Worm (Caenorhabditis elegans) whole organism, young adult: Measurements from ENCODE around the gene cest-26.

Experiments used
- B0019.2 ChIP-seq: fragments of 200-800 bp; sonication (Bioruptor generic); conservative IDR thresholded peaks from 2 replicates; pipeline ENCODE4 v1.3.6; 2022; ENCODE audit warnings: missing genetic modification reagents, missing genetic modification characterization, missing compliant biosample characterization
- B0035.1 ChIP-seq: sonication (generic microtip); optimal IDR thresholded peaks from 2 replicates; lab custom pipeline; 2016; ENCODE audit warnings: missing genetic modification characterization, mild to moderate bottlenecking, missing compliant biosample characterization, missing genotype, missing genetic modification reagents
- F22D6.2 ChIP-seq: sonication (generic microtip); optimal IDR thresholded peaks from 2 replicates; lab custom pipeline; 2016; ENCODE audit warnings: mild to moderate bottlenecking, missing genetic modification characterization, missing compliant biosample characterization
- F23B12.7 ChIP-seq: sonication (generic microtip); optimal IDR thresholded peaks from 2 replicates; lab custom pipeline; 2017; ENCODE audit warnings: missing genetic modification characterization, mild to moderate bottlenecking, missing compliant biosample characterization, antibody characterized with exemption, moderate library complexity; ENCODE audit not compliant: insufficient read depth
- F33H1.4 ChIP-seq: fragments of 200-800 bp; sonication (Bioruptor generic); IDR thresholded peaks from 2 replicates; pipeline ENCODE4 v1.3.6; 2022; ENCODE audit warnings: missing genetic modification reagents, missing genetic modification characterization, missing compliant biosample characterization
- F37B4.10 ChIP-seq: fragments of 200-800 bp; sonication (Bioruptor generic); IDR thresholded peaks from 2 replicates; pipeline ENCODE4 v1.3.6; 2022; ENCODE audit warnings: missing genetic modification characterization, missing compliant biosample characterization
- F57A8.1 ChIP-seq: fragments of 200-800 bp; sonication (Bioruptor generic); optimal IDR thresholded peaks from 2 replicates; lab custom pipeline; 2018; ENCODE audit warnings: mild to moderate bottlenecking, missing genetic modification characterization, moderate library complexity, missing compliant biosample characterization
- F57C9.4 ChIP-seq: sonication (generic microtip); optimal IDR thresholded peaks from 2 replicates; lab custom pipeline; 2017; ENCODE audit warnings: mild to moderate bottlenecking, missing genetic modification characterization, missing compliant biosample characterization
- K11D2.4 ChIP-seq: fragments of 200-800 bp; sonication (Bioruptor generic); IDR thresholded peaks from 2 replicates; pipeline ENCODE4 v1.3.6; 2022; ENCODE audit warnings: missing genetic modification reagents, missing genetic modification characterization, missing compliant biosample characterization
- K12H6.12 ChIP-seq: fragments of 200-800 bp; sonication (Bioruptor generic); optimal IDR thresholded peaks from 2 replicates; lab custom pipeline; 2018; ENCODE audit warnings: mild to moderate bottlenecking, missing genetic modification characterization, missing compliant biosample characterization
- Y53F4B.3 ChIP-seq: fragments of 200-800 bp; sonication (Bioruptor generic); IDR thresholded peaks from 2 replicates; pipeline ENCODE4 v1.3.6; 2022; ENCODE audit warnings: missing genetic modification reagents, missing genetic modification characterization, missing compliant biosample characterization
- atf-7 ChIP-seq: sonication (generic microtip); optimal IDR thresholded peaks from 2 replicates; lab custom pipeline; 2017; ENCODE audit warnings: mild to moderate bottlenecking, missing genetic modification characterization, missing compliant biosample characterization
- athp-1 ChIP-seq: sonication (generic microtip); optimal IDR thresholded peaks from 2 replicates; lab custom pipeline; 2017; ENCODE audit warnings: mild to moderate bottlenecking, missing genetic modification characterization, missing compliant biosample characterization
- bed-2 ChIP-seq: fragments of 200-800 bp; sonication (Bioruptor generic); IDR thresholded peaks from 2 replicates; pipeline ENCODE4 v1.3.6; 2022; ENCODE audit warnings: missing genetic modification reagents, missing genetic modification characterization, missing compliant biosample characterization
- ceh-100 ChIP-seq: fragments of 200-800 bp; sonication (Bioruptor generic); IDR thresholded peaks from 2 replicates; pipeline ENCODE4 v1.3.6; 2022; ENCODE audit warnings: missing genetic modification reagents, missing genetic modification characterization, missing compliant biosample characterization
- ceh-27 ChIP-seq: fragments of 200-800 bp; sonication (Bioruptor generic); optimal IDR thresholded peaks from 2 replicates; lab custom pipeline; 2018; ENCODE audit warnings: mild to moderate bottlenecking, missing genetic modification characterization, moderate library complexity, missing compliant biosample characterization
- ceh-40 ChIP-seq: fragments of 200-800 bp; sonication (Bioruptor generic); IDR thresholded peaks from 2 replicates; pipeline ENCODE4 v1.3.6; 2022; ENCODE audit warnings: missing genetic modification characterization, missing compliant biosample characterization
- ceh-91 ChIP-seq: fragments of 200-800 bp; sonication (Bioruptor generic); IDR thresholded peaks from 2 replicates; pipeline ENCODE4 v1.3.6; 2022; ENCODE audit warnings: missing genetic modification reagents, missing genetic modification characterization, missing compliant biosample characterization
- dox-1 ChIP-seq: fragments of 200-800 bp; sonication (Bioruptor generic); IDR thresholded peaks from 2 replicates; pipeline ENCODE4 v1.3.6; 2022; ENCODE audit warnings: missing genetic modification reagents, missing genetic modification characterization, missing compliant biosample characterization
- dpl-1 ChIP-seq: fragments of 150-350 bp; optimal IDR thresholded peaks from 2 replicates; lab custom pipeline; 2014; ENCODE audit warnings: missing biosample characterization, missing genetic modification reagents, missing genetic modification characterization
- egl-18 ChIP-seq: fragments of 200-800 bp; sonication (Bioruptor generic); IDR thresholded peaks from 2 replicates; pipeline ENCODE4 v1.3.6; 2022; ENCODE audit warnings: missing genetic modification reagents, missing genetic modification characterization, missing compliant biosample characterization
- gei-17 ChIP-seq: fragments of 200-800 bp; sonication (Bioruptor generic); optimal IDR thresholded peaks from 2 replicates; lab custom pipeline; 2018; ENCODE audit warnings: mild to moderate bottlenecking, missing genetic modification characterization, missing compliant biosample characterization
- him-1 ChIP-seq: sonication (generic microtip); optimal IDR thresholded peaks from 2 replicates; lab custom pipeline; 2016; ENCODE audit warnings: missing genotype, missing genetic modification reagents, missing genetic modification characterization, missing compliant biosample characterization
- hlh-26 ChIP-seq: fragments of 200-800 bp; sonication (Bioruptor generic); conservative IDR thresholded peaks from 2 replicates; pipeline ENCODE4 v1.3.6; 2022; ENCODE audit warnings: missing genetic modification reagents, missing genetic modification characterization, missing compliant biosample characterization
- hmg-1.2 ChIP-seq: fragments of 200-800 bp; sonication (Bioruptor generic); IDR thresholded peaks from 2 replicates; pipeline ENCODE4 v1.3.6; 2022; ENCODE audit warnings: missing genetic modification reagents, missing genetic modification characterization, missing compliant biosample characterization
- hrde-1 ChIP-seq: sonication (generic microtip); optimal IDR thresholded peaks from 2 replicates; lab custom pipeline; 2016; ENCODE audit warnings: missing genetic modification characterization, mild to moderate bottlenecking, missing compliant biosample characterization, moderate library complexity, missing genotype, missing genetic modification reagents, borderline replicate concordance
- lin-40 ChIP-seq: sonication (generic microtip); optimal IDR thresholded peaks from 2 replicates; lab custom pipeline; 2016; ENCODE audit warnings: missing genetic modification characterization, mild to moderate bottlenecking, missing compliant biosample characterization, missing genotype, missing genetic modification reagents
- madf-10 ChIP-seq: sonication (generic microtip); optimal IDR thresholded peaks from 2 replicates; lab custom pipeline; 2016; ENCODE audit warnings: mild to moderate bottlenecking, missing genetic modification characterization, missing compliant biosample characterization
- madf-3 ChIP-seq: fragments of 200-800 bp; sonication (Bioruptor generic); IDR thresholded peaks from 2 replicates; pipeline ENCODE4 v1.3.6; 2022; ENCODE audit warnings: missing genetic modification reagents, missing genetic modification characterization, missing compliant biosample characterization
- madf-6 ChIP-seq: fragments of 200-800 bp; sonication (Bioruptor generic); IDR thresholded peaks from 2 replicates; pipeline ENCODE4 v1.3.6; 2022; ENCODE audit warnings: missing genetic modification reagents, missing genetic modification characterization, missing compliant biosample characterization
- mxl-1 ChIP-seq: sonication (generic microtip); optimal IDR thresholded peaks from 2 replicates; lab custom pipeline; 2016; ENCODE audit warnings: missing genetic modification characterization, missing compliant biosample characterization
- nhr-90 ChIP-seq: sonication (generic microtip); optimal IDR thresholded peaks from 2 replicates; lab custom pipeline; 2016; ENCODE audit warnings: missing genotype, mild to moderate bottlenecking, missing genetic modification characterization, missing compliant biosample characterization
- pbrm-1 ChIP-seq: fragments of 200-800 bp; sonication (Bioruptor generic); IDR thresholded peaks from 2 replicates; pipeline ENCODE4 v1.3.6; 2022; ENCODE audit warnings: missing genetic modification reagents, missing genetic modification characterization, missing compliant biosample characterization
- rcor-1 ChIP-seq: fragments of 200-800 bp; sonication (Bioruptor generic); IDR thresholded peaks from 2 replicates; pipeline ENCODE4 v1.3.6; 2022; ENCODE audit warnings: missing genetic modification reagents, missing genetic modification characterization, missing compliant biosample characterization
- sdz-38 ChIP-seq: sonication (generic microtip); optimal IDR thresholded peaks from 2 replicates; lab custom pipeline; 2016; ENCODE audit warnings: missing genotype, missing genetic modification characterization, missing compliant biosample characterization
- unc-130 ChIP-seq: sonication (generic microtip); optimal IDR thresholded peaks from 2 replicates; lab custom pipeline; 2016; ENCODE audit warnings: missing genetic modification reagents, missing genetic modification characterization, missing compliant biosample characterization
- zim-3 ChIP-seq: sonication (generic microtip); optimal IDR thresholded peaks from 2 replicates; lab custom pipeline; 2017; ENCODE audit warnings: mild to moderate bottlenecking, missing genetic modification characterization, moderate library complexity, missing compliant biosample characterization
- ztf-22 ChIP-seq: fragments of 200-800 bp; sonication (Bioruptor generic); optimal IDR thresholded peaks from 2 replicates; lab custom pipeline; 2018; ENCODE audit warnings: mild to moderate bottlenecking, missing genetic modification characterization, moderate library complexity, missing compliant biosample characterization
- ztf-28 ChIP-seq: fragments of 200-800 bp; sonication (Bioruptor generic); IDR thresholded peaks from 2 replicates; pipeline ENCODE4 v1.3.6; 2022; ENCODE audit warnings: missing genetic modification reagents, missing genetic modification characterization, missing compliant biosample characterization

Gene cest-26

ce11 chrX:4457853-4458322, 20.4 kb upstream of the cest-26 start, which contains the start of gene aps-2 (continued):
- TF ChIP-seq F22D6.2 (tag; lab: Kevin White, UChicago) (no peak), madf-3 (no peak), gei-17 (no peak), pbrm-1 (GFP tag; lab: Robert Waterston, UW) (no peak), dpl-1 (no peak), Y53F4B.3 (GFP tag; lab: Robert Waterston, UW) (no peak), athp-1 (tag; lab: Kevin White, UChicago) (no peak), lin-40 (no peak), atf-7 (tag; lab: Kevin White, UChicago) (no peak), zim-3 (tag; lab: Kevin White, UChicago) (no peak), F37B4.10 (GFP tag; lab: Robert Waterston, UW) (no peak), sdz-38 (no peak), dox-1 (GFP tag; lab: Robert Waterston, UW) (peak; percentile 49; the same call in 1 of the 2 replicates), hmg-1.2 (GFP tag; lab: Robert Waterston, UW) (peak; percentile 65; the same call in 1 of the 2 replicates), hrde-1 (tag; lab: Kevin White, UChicago) (no peak), ceh-91 (GFP tag; lab: Robert Waterston, UW) (no peak), F33H1.4 (GFP tag; lab: Robert Waterston, UW) (peak; percentile 53), ceh-40 (no peak), F23B12.7 (tag; lab: Kevin White, UChicago) (no peak), ceh-100 (GFP tag; lab: Robert Waterston, UW) (no peak), unc-130 (GFP tag; lab: Kevin White, UChicago) (no peak), bed-2 (GFP tag; lab: Robert Waterston, UW) (no peak), madf-6 (GFP tag; lab: Robert Waterston, UW) (no peak), him-1 (tag; lab: Kevin White, UChicago) (no peak), K11D2.4 (GFP tag; lab: Robert Waterston, UW) (no peak), nhr-90 (tag; lab: Kevin White, UChicago) (no peak), ceh-27 (GFP tag; lab: Kevin White, UChicago) (no peak)

- TF ChIP-seq unc-130 (GFP tag; lab: Kevin White, UChicago) (no peak), sdz-38 (no peak), rcor-1 (GFP tag; lab: Robert Waterston, UW) (no peak), F57A8.1 (GFP tag; lab: Kevin White, UChicago) (no peak), egl-18 (GFP tag; lab: Robert Waterston, UW) (no peak), madf-10 (tag; lab: Kevin White, UChicago) (no peak), F57C9.4 (no peak), hlh-26 (no peak), nhr-90 (tag; lab: Kevin White, UChicago) (no peak), ztf-22 (GFP tag; lab: Kevin White, UChicago) (no peak), mxl-1 (no peak), ztf-28 (no peak), K12H6.12 (no peak), B0035.1 (no peak), B0019.2 (GFP tag; lab: Robert Waterston, UW) (no peak)
Observed at ce11 chrX:4453820-4454219, 16.4 kb upstream of the cest-26 start, which contains the start of gene F02E8.4. Gene F02E8.4 (plus strand): TSS chrX:4454120.
